Worm (Caenorhabditis elegans): ENCODE results near the gene K08B4.7.

K08B4.7 gene

ce11 chrIV:6117741-6118265, 25.6 kb upstream of the K08B4.7 start, which contains the start of gene zen-4 (continued):
- no peak for TF ChIP-seq ama-1 (optimal IDR thresholded peaks at IDR 0.05)
- TF ChIP-seq ama-1 (GFP tag; optimal IDR thresholded peaks at IDR 0.05): no peak
- TF ChIP-seq F33H1.4 (GFP tag; IDR thresholded peaks at IDR 0.05): peak; percentile 89
- TF ChIP-seq nhr-179 (tag; optimal IDR thresholded peaks at IDR 0.05): no peak
- TF ChIP-seq B0019.2 (GFP tag; conservative IDR thresholded peaks at IDR 0.05): peak; percentile 55
- no peak for TF ChIP-seq T26A5.8 (tag; optimal IDR thresholded peaks at IDR 0.05)
- no peak for TF ChIP-seq unc-62 (GFP tag; optimal IDR thresholded peaks at IDR 0.05)
- TF ChIP-seq cebp-2 (GFP tag; IDR thresholded peaks at IDR 0.05): peak; percentile 76; the same call in 1 of the 2 replicates
- no peak for TF ChIP-seq mel-28 (tag; optimal IDR thresholded peaks at IDR 0.05; ENCODE audit: borderline replicate concordance)
- TF ChIP-seq him-1 (tag; optimal IDR thresholded peaks at IDR 0.05): peak; percentile 93
- TF ChIP-seq ztf-25 (GFP tag; IDR thresholded peaks at IDR 0.05): no peak
- TF ChIP-seq zfh-2 (GFP tag; conservative IDR thresholded peaks at IDR 0.05): no peak
- TF ChIP-seq ztf-28 (GFP tag; IDR thresholded peaks at IDR 0.05): 0 out of 2 replicates have a peak, but pooled peaks have one; percentile 54
- TF ChIP-seq lsl-1 (GFP tag; optimal IDR thresholded peaks at IDR 0.05): peak; percentile 86
- TF ChIP-seq F57A8.1 (GFP tag; optimal IDR thresholded peaks at IDR 0.05): no peak
- TF ChIP-seq Y56A3A.18 (GFP tag; IDR thresholded peaks at IDR 0.05): peak; percentile 80; the same call in 1 of the 2 replicates
- peak; percentile 67; the same call in 1 of the 2 replicates for TF ChIP-seq F39B2.1 (GFP tag; IDR thresholded peaks at IDR 0.05)
- no peak for TF ChIP-seq Y67H2A.10 (GFP tag; conservative IDR thresholded peaks at IDR 0.05)
- no peak for TF ChIP-seq K12H6.12 (tag; optimal IDR thresholded peaks at IDR 0.05)
- no peak for TF ChIP-seq hlh-26 (GFP tag; conservative IDR thresholded peaks at IDR 0.05)
- no peak for TF ChIP-seq cebp-1 (GFP tag; IDR thresholded peaks at IDR 0.05)
- TF ChIP-seq cebp-1 (tag; optimal IDR thresholded peaks at IDR 0.05): peak; percentile 42
- TF ChIP-seq tbp1 (GFP tag; optimal IDR thresholded peaks at IDR 0.05): peak; percentile 82
- peak; percentile 95 for TF ChIP-seq D2030.7 (GFP tag; IDR thresholded peaks at IDR 0.05)
- TF ChIP-seq nhr-90 (tag; optimal IDR thresholded peaks at IDR 0.05): no peak
- peak; percentile 75 for TF ChIP-seq madf-8 (GFP tag; conservative IDR thresholded peaks at IDR 0.05)
- TF ChIP-seq F23B12.7 (tag; optimal IDR thresholded peaks at IDR 0.05; ENCODE audit: insufficient read depth): peak; percentile 24
- peak; percentile 97 for TF ChIP-seq snpc-3.4 (tag; optimal IDR thresholded peaks at IDR 0.05)
- no peak for TF ChIP-seq F52B5.7 (tag; optimal IDR thresholded peaks at IDR 0.05)
- TF ChIP-seq somi-1 (GFP tag; optimal IDR thresholded peaks at IDR 0.05): no peak
- no peak for TF ChIP-seq attf-5 (GFP tag; optimal IDR thresholded peaks at IDR 0.05)
- no peak for TF ChIP-seq ceh-79 (tag; optimal IDR thresholded peaks at IDR 0.05)
- peak; percentile 92 for TF ChIP-seq lin-54 (GFP tag; optimal IDR thresholded peaks at IDR 0.05)
- TF ChIP-seq ztf-18 (tag; optimal IDR thresholded peaks at IDR 0.05): peak; percentile 52
- TF ChIP-seq ceh-91 (GFP tag; IDR thresholded peaks at IDR 0.05): peak; percentile 83
- TF ChIP-seq die-1 (tag; optimal IDR thresholded peaks at IDR 0.05): no peak
- peak; percentile 96 for TF ChIP-seq hmg-1.2 (GFP tag; IDR thresholded peaks at IDR 0.05)
- TF ChIP-seq dox-1 (GFP tag; IDR thresholded peaks at IDR 0.05): no peak; the same call in 1 of the 2 replicates
- TF ChIP-seq snpc-1.1 (tag; optimal IDR thresholded peaks at IDR 0.05; ENCODE audit: insufficient read depth): peak; percentile 97
- no peak for TF ChIP-seq bed-1 (GFP tag; IDR thresholded peaks at IDR 0.05)
- peak; percentile 82 for TF ChIP-seq hsf-1 (GFP tag; IDR thresholded peaks at IDR 0.05)
- TF ChIP-seq Y53F4B.3 (GFP tag; IDR thresholded peaks at IDR 0.05): peak; percentile 59; the same call in 1 of the 2 replicates
- TF ChIP-seq nhr-80 (tag; optimal IDR thresholded peaks at IDR 0.05): no peak
- TF ChIP-seq unc-130 (GFP tag; optimal IDR thresholded peaks at IDR 0.05): peak; percentile 82
- no peak for TF ChIP-seq tbx-9 (tag; optimal IDR thresholded peaks at IDR 0.05; ENCODE audit: borderline replicate concordance)
- TF ChIP-seq egrh-3 (GFP tag; IDR thresholded peaks at IDR 0.05): peak; percentile 63
- no peak for TF ChIP-seq Y79H2A.3 (GFP tag; conservative IDR thresholded peaks at IDR 0.05)
- TF ChIP-seq pbrm-1 (GFP tag; IDR thresholded peaks at IDR 0.05): peak; percentile 100
